Worm (Caenorhabditis elegans): Measurements from ENCODE around the gene srw-6.

DNA sequence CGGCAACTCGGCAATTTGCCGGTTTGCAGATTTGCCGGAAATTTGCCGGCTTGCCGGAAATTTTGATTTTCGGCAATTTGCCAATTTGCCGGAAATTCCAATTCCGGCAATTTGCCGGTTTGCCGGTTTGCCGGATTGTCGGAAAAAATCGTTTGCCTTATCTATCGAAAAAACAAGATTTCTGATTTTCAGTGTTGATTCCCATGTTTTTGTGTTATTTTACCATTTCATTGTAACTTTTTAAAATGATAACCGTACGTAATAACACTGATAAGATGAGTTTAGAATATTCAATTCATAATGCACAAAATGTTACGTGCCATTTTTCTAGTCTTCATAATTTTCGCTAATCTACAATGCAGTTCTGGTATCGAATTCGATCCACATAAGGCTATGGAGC, 47.6 kb upstream of the srw-6 start, which contains the start of gene oac-55:
- TF ChIP-seq nhr-11 (tag; optimal IDR thresholded peaks at IDR 0.05) (no peak), ceh-63 (GFP tag; optimal IDR thresholded peaks at IDR 0.05) (no peak)
